Worm (Caenorhabditis elegans) whole organism, L1 larva: ENCODE data around the gene F30H5.5.

Experiments used
- C16A3.4 ChIP-seq: fragments of 150-350 bp; optimal IDR thresholded peaks from 2 replicates; lab custom pipeline; 2014; ENCODE audit warnings: missing biosample characterization, missing genetic modification characterization
- C34B4.2 ChIP-seq: sonication (generic microtip); optimal IDR thresholded peaks from 2 replicates; lab custom pipeline; 2017; ENCODE audit warnings: mild to moderate bottlenecking, missing genetic modification characterization, missing compliant biosample characterization
- ama-1 ChIP-seq: fragments of 150-350 bp; optimal IDR thresholded peaks from 2 replicates; lab custom pipeline; 2014
- ceh-63 ChIP-seq: fragments of 200-800 bp; sonication (Bioruptor generic); optimal IDR thresholded peaks from 2 replicates; lab custom pipeline; 2018; ENCODE audit warnings: mild to moderate bottlenecking, missing genetic modification characterization, missing compliant biosample characterization
- efl-1 ChIP-seq, 4 experiments: fragments of 150-350 bp; optimal IDR thresholded peaks in 3 of 4; peaks in 1 of 4; 1 replicate in 1 of 4; 2 replicates in 3 of 4; lab custom pipeline; 2014; ENCODE audit warnings: missing biosample characterization in 2 of 4, missing genetic modification characterization in 2 of 4, missing genetic modification reagents in 2 of 4
- ets-5 ChIP-seq: fragments of 200-800 bp; sonication (Bioruptor generic); IDR thresholded peaks from 2 replicates; pipeline ENCODE4 v1.3.6; 2022; ENCODE audit warnings: missing genetic modification characterization, missing compliant biosample characterization
- fkh-10 ChIP-seq: sonication (generic microtip); optimal IDR thresholded peaks from 2 replicates; lab custom pipeline; 2017; ENCODE audit warnings: missing biosample characterization, missing genetic modification reagents, missing genetic modification characterization
- lin-15B ChIP-seq: fragments of 150-350 bp; sonication (generic microtip); optimal IDR thresholded peaks from 3 replicates; lab custom pipeline; 2014; ENCODE audit warnings: missing biosample characterization, missing genetic modification characterization
- lsy-2 ChIP-seq, 2 experiments: fragments of 150-350 bp; optimal IDR thresholded peaks; 2 replicates each; lab custom pipeline; 2014; ENCODE audit warnings: missing biosample characterization in 2 of 2, missing genetic modification characterization in 2 of 2
- nhr-11 ChIP-seq: fragments of 150-350 bp; optimal IDR thresholded peaks from 2 replicates; lab custom pipeline; 2014; ENCODE audit warnings: missing biosample characterization, missing genetic modification characterization
- pqm-1 ChIP-seq: sonication (generic microtip); optimal IDR thresholded peaks from 3 replicates; lab custom pipeline; 2017; ENCODE audit warnings: missing biosample characterization, missing genetic modification characterization
- unc-130 ChIP-seq: fragments of 150-350 bp; optimal IDR thresholded peaks from 2 replicates; lab custom pipeline; 2017; ENCODE audit warnings: missing biosample characterization, missing genetic modification characterization, inconsistent platforms

- TF ChIP-seq C16A3.4 (tag; lab: Kevin White, UChicago) (no peak), lin-15B (no peak), nhr-11 (tag; lab: Kevin White, UChicago) (no peak), unc-130 (tag; lab: Kevin White, UChicago) (no peak), ets-5 (GFP tag; lab: Robert Waterston, UW) (no peak), ama-1 (lab: Kevin White, UChicago) (no peak), efl-1 (optimal IDR thresholded peaks at IDR 0.05; lab: Kevin White, UChicago) (no peak), efl-1 (GFP tag; optimal IDR thresholded peaks at IDR 0.05 in 1 of 2; lab: Kevin White, UChicago) (no peak), lsy-2 (tag; optimal IDR thresholded peaks at IDR 0.05; lab: Kevin White, UChicago) (no peak), fkh-10 (GFP tag; lab: Kevin White, UChicago) (no peak), ceh-63 (GFP tag; lab: Kevin White, UChicago) (no peak), pqm-1 (no peak), C34B4.2 (no peak)
Measured at ce11 chrIII:488464-488863, at the start of gene F30H5.5.
